Fruit fly (Drosophila melanogaster) whole organism, embryonic: ENCODE results near the gene CG14971.

Experiments
- Asciz ChIP-seq: fragments of 200-800 bp; sonication (Bioruptor generic); optimal IDR thresholded peaks from 2 replicates; lab custom pipeline; 2017; ENCODE audit warnings: missing biosample characterization, mild to moderate bottlenecking, missing genetic modification characterization, missing genetic modification reagents
- CG1024 ChIP-seq: fragments of 200-800 bp; sonication (Bioruptor generic); IDR thresholded peaks from 2 replicates; pipeline ENCODE4 v1.3.6; 2022; ENCODE audit warnings: missing biosample characterization, missing genetic modification characterization
- CG11093 ChIP-seq: fragments of 200-800 bp; sonication (Bioruptor generic); IDR thresholded peaks from 3 replicates; pipeline ENCODE4 v1.3.6; 2022; ENCODE audit warnings: missing biosample characterization, missing genetic modification characterization
- CG12104 ChIP-seq: fragments of 200-800 bp; sonication (Bioruptor generic); optimal IDR thresholded peaks from 3 replicates; lab custom pipeline; 2016; ENCODE audit warnings: missing biosample characterization, missing genetic modification characterization
- CG12299 ChIP-seq: fragments of 200-800 bp; sonication (Bioruptor generic); optimal IDR thresholded peaks from 2 replicates; lab custom pipeline; 2018; ENCODE audit warnings: missing biosample characterization, mild to moderate bottlenecking, missing genetic modification characterization
- CG1233 ChIP-seq: fragments of 200-800 bp; sonication (Bioruptor generic); optimal IDR thresholded peaks from 4 replicates; lab custom pipeline; 2018; ENCODE audit warnings: missing biosample characterization, mild to moderate bottlenecking, missing genetic modification characterization
- CG13123 ChIP-seq: fragments of 200-800 bp; sonication (Bioruptor generic); optimal IDR thresholded peaks from 2 replicates; lab custom pipeline; 2016; ENCODE audit warnings: missing biosample characterization, missing genetic modification characterization
- CG14667 ChIP-seq: fragments of 200-800 bp; sonication (Bioruptor generic); IDR thresholded peaks from 2 replicates; pipeline ENCODE4 v1.3.6; 2022; ENCODE audit warnings: missing biosample characterization, missing genetic modification characterization
- CG15011 ChIP-seq: fragments of 200-800 bp; sonication (Bioruptor generic); optimal IDR thresholded peaks from 3 replicates; lab custom pipeline; 2018; ENCODE audit warnings: missing biosample characterization, mild to moderate bottlenecking, missing genetic modification characterization
- CG16863 ChIP-seq: fragments of 200-800 bp; sonication (Bioruptor generic); optimal IDR thresholded peaks from 3 replicates; lab custom pipeline; 2016; ENCODE audit warnings: missing biosample characterization, missing genetic modification characterization
- CG30431 ChIP-seq: fragments of 200-800 bp; sonication (Bioruptor generic); optimal IDR thresholded peaks from 2 replicates; lab custom pipeline; 2017; ENCODE audit warnings: missing biosample characterization, missing genetic modification characterization
- CG32772 ChIP-seq: fragments of 200-800 bp; sonication (Bioruptor generic); IDR thresholded peaks from 2 replicates; pipeline ENCODE4 v1.3.6; 2022; ENCODE audit warnings: missing biosample characterization, missing genetic modification characterization
- CG7928 ChIP-seq: fragments of 200-800 bp; sonication (Bioruptor generic); optimal IDR thresholded peaks from 2 replicates; lab custom pipeline; 2017; ENCODE audit warnings: missing biosample characterization, mild to moderate bottlenecking, missing genetic modification characterization
- CG7963 ChIP-seq: fragments of 200-800 bp; sonication (Bioruptor generic); IDR thresholded peaks from 3 replicates; pipeline ENCODE4 v1.3.6; 2022; ENCODE audit warnings: missing biosample characterization, missing genetic modification characterization; ENCODE audit not compliant: partially characterized antibody
- CG8924 ChIP-seq: fragments of 200-800 bp; optimal IDR thresholded peaks from 3 replicates; lab custom pipeline; 2019; ENCODE audit warnings: missing biosample characterization, mild to moderate bottlenecking, missing genetic modification characterization, moderate library complexity
- CG9609 ChIP-seq: fragments of 200-800 bp; sonication (Bioruptor generic); optimal IDR thresholded peaks from 3 replicates; lab custom pipeline; 2016; ENCODE audit warnings: missing biosample characterization, missing genetic modification characterization
- CG9932 ChIP-seq: fragments of 200-800 bp; sonication (Bioruptor generic); IDR thresholded peaks from 2 replicates; pipeline ENCODE4 v1.3.6; 2022; ENCODE audit warnings: missing biosample characterization, missing genetic modification characterization
- CHES-1-like ChIP-seq: fragments of 200-800 bp; sonication (Bioruptor generic); optimal IDR thresholded peaks from 2 replicates; lab custom pipeline; 2016; ENCODE audit warnings: missing biosample characterization, missing genetic modification characterization
- CrebB ChIP-seq: fragments of 200-800 bp; sonication (Bioruptor generic); optimal IDR thresholded peaks from 3 replicates; lab custom pipeline; 2018; ENCODE audit warnings: missing biosample characterization, mild to moderate bottlenecking, missing genetic modification characterization
- Dad ChIP-seq: fragments of 200-800 bp; sonication (Bioruptor generic); optimal IDR thresholded peaks from 3 replicates; lab custom pipeline; 2016; ENCODE audit warnings: missing biosample characterization, missing genetic modification characterization
- Drgx ChIP-seq: fragments of 200-800 bp; sonication (Bioruptor generic); IDR thresholded peaks from 2 replicates; pipeline ENCODE4 v1.3.6; 2022; ENCODE audit warnings: missing biosample characterization, missing genetic modification characterization
- Elba2 ChIP-seq: fragments of 200-800 bp; sonication (Bioruptor generic); optimal IDR thresholded peaks from 3 replicates; lab custom pipeline; 2016; ENCODE audit warnings: missing biosample characterization, missing genetic modification characterization
- Lpt ChIP-seq: fragments of >200 bp; optimal IDR thresholded peaks from 2 replicates; lab custom pipeline; 2018; ENCODE audit warnings: missing biosample characterization, missing genetic modification characterization
- MBD-R2 ChIP-seq: fragments of 200-800 bp; sonication (Bioruptor generic); IDR thresholded peaks from 2 replicates; pipeline ENCODE4 v1.3.6; 2022; ENCODE audit warnings: missing biosample characterization, missing genetic modification characterization
- NC2α ChIP-seq: fragments of 200-800 bp; sonication (Bioruptor generic); optimal IDR thresholded peaks from 2 replicates; lab custom pipeline; 2016; ENCODE audit warnings: missing biosample characterization, missing genetic modification characterization
- Oaz ChIP-seq: fragments of 200-800 bp; sonication (Bioruptor generic); IDR thresholded peaks from 2 replicates; pipeline ENCODE4 v1.3.6; 2022; ENCODE audit warnings: missing biosample characterization, missing genetic modification characterization
- Usf ChIP-seq: fragments of 200-800 bp; sonication (Bioruptor generic); optimal IDR thresholded peaks from 2 replicates; lab custom pipeline; 2017; ENCODE audit warnings: missing genotype, missing biosample characterization, missing genetic modification characterization
- ac ChIP-seq: fragments of 200-800 bp; sonication (Bioruptor generic); optimal IDR thresholded peaks from 3 replicates; lab custom pipeline; 2017; ENCODE audit warnings: missing biosample characterization, mild to moderate bottlenecking, missing genetic modification characterization
- bowl ChIP-seq: fragments of 200-800 bp; sonication (Bioruptor generic); IDR thresholded peaks from 2 replicates; pipeline ENCODE4 v1.3.6; 2022; ENCODE audit warnings: missing biosample characterization, missing genetic modification characterization
- chif ChIP-seq, 2 experiments: fragments of 200-800 bp; sonication (Bioruptor generic); optimal IDR thresholded peaks; 3 replicates each; lab custom pipeline; 2016; ENCODE audit warnings: missing biosample characterization in 2 of 2, missing genetic modification characterization in 2 of 2
- crol ChIP-seq: fragments of 200-800 bp; sonication (Bioruptor generic); IDR thresholded peaks from 2 replicates; pipeline ENCODE4 v1.3.6; 2022; ENCODE audit warnings: missing biosample characterization, missing genetic modification characterization
- dati ChIP-seq: fragments of 200-800 bp; sonication (Bioruptor generic); IDR thresholded peaks from 2 replicates; pipeline ENCODE4 v1.3.6; 2022; ENCODE audit warnings: missing biosample characterization, missing genetic modification characterization
- emc ChIP-seq: fragments of 200-800 bp; sonication (Bioruptor generic); optimal IDR thresholded peaks from 2 replicates; lab custom pipeline; 2016; ENCODE audit warnings: missing biosample characterization, missing genetic modification characterization
- gcm ChIP-seq: fragments of 200-800 bp; sonication (Bioruptor generic); optimal IDR thresholded peaks from 2 replicates; lab custom pipeline; 2019; ENCODE audit warnings: missing biosample characterization, mild to moderate bottlenecking, missing genetic modification characterization, moderate library complexity
- gsb ChIP-seq: fragments of 200-800 bp; sonication (Bioruptor generic); IDR thresholded peaks from 2 replicates; pipeline ENCODE4 v1.3.6; 2022; ENCODE audit warnings: missing biosample characterization, missing genetic modification characterization
- gsb-n ChIP-seq: fragments of 200-800 bp; sonication (Bioruptor generic); optimal IDR thresholded peaks from 3 replicates; lab custom pipeline; 2018; ENCODE audit warnings: missing biosample characterization, mild to moderate bottlenecking, missing genetic modification characterization
- hb ChIP-seq: fragments of 200-800 bp; sonication (Bioruptor generic); IDR thresholded peaks from 3 replicates; pipeline ENCODE4 v1.3.6; 2022; ENCODE audit warnings: missing biosample characterization, missing genetic modification characterization; ENCODE audit not compliant: partially characterized antibody
- hth ChIP-seq: fragments of >200 bp; optimal IDR thresholded peaks from 2 replicates; lab custom pipeline; 2017; ENCODE audit warnings: inconsistent platforms
- inv ChIP-seq: fragments of 200-800 bp; sonication (Bioruptor generic); IDR thresholded peaks from 2 replicates; pipeline ENCODE4 v1.3.6; 2022; ENCODE audit warnings: missing biosample characterization, missing genetic modification characterization; ENCODE audit not compliant: partially characterized antibody
- lmd ChIP-seq: fragments of 200-800 bp; sonication (Bioruptor generic); IDR thresholded peaks from 2 replicates; pipeline ENCODE4 v1.3.6; 2022; ENCODE audit warnings: missing biosample characterization, missing genetic modification characterization
- lov ChIP-seq, 2 experiments: fragments of 200-800 bp in 1 of 2; fragments of >200 bp in 1 of 2; sonication (Bioruptor generic) in 1 of 2; IDR thresholded peaks in 1 of 2; optimal IDR thresholded peaks in 1 of 2; 2 replicates in 1 of 2; 3 replicates in 1 of 2; pipeline versions ENCODE4 v1.3.6 to Lab custom; 2017 to 2022; ENCODE audit warnings: missing biosample characterization in 1 of 2, missing genetic modification characterization in 1 of 2
- peb ChIP-seq: fragments of 200-800 bp; sonication (Bioruptor generic); IDR thresholded peaks from 2 replicates; pipeline ENCODE4 v1.3.6; 2022; ENCODE audit warnings: missing biosample characterization, missing genetic modification characterization
- pfk ChIP-seq: fragments of 200-800 bp; sonication (Bioruptor generic); optimal IDR thresholded peaks from 2 replicates; lab custom pipeline; 2018; ENCODE audit warnings: missing biosample characterization, mild to moderate bottlenecking, missing genetic modification characterization, moderate library complexity
- prd ChIP-seq, 3 experiments: fragments of >200 bp in 2 of 3; fragments of 200-800 bp in 1 of 3; sonication (Bioruptor generic) in 1 of 3; optimal IDR thresholded peaks in 2 of 3; IDR thresholded peaks in 1 of 3; 2 replicates in 2 of 3; 3 replicates in 1 of 3; pipeline versions ENCODE4 v1.3.6 to Lab custom; 2017 to 2022; ENCODE audit warnings: missing biosample characterization in 1 of 3, missing genetic modification characterization in 1 of 3
- ro ChIP-seq: fragments of 200-800 bp; sonication (Bioruptor generic); IDR thresholded peaks from 2 replicates; pipeline ENCODE4 v1.3.6; 2022; ENCODE audit warnings: missing biosample characterization, missing genetic modification characterization
- sc ChIP-seq, 3 experiments: fragments of >200 bp in 2 of 3; fragments of 200-800 bp in 1 of 3; sonication (Bioruptor generic) in 1 of 3; optimal IDR thresholded peaks; 2 replicates in 2 of 3; 3 replicates in 1 of 3; lab custom pipeline; 2017; ENCODE audit warnings: mild to moderate bottlenecking in 1 of 3, missing biosample characterization in 1 of 3, missing genetic modification characterization in 1 of 3, missing genetic modification reagents in 1 of 3
- sob ChIP-seq: fragments of 200-800 bp; sonication (Bioruptor generic); IDR thresholded peaks from 2 replicates; pipeline ENCODE4 v1.3.6; 2022; ENCODE audit warnings: missing biosample characterization, missing genetic modification characterization
- tx ChIP-seq: fragments of 200-800 bp; sonication (Bioruptor generic); optimal IDR thresholded peaks from 2 replicates; lab custom pipeline; 2016; ENCODE audit warnings: missing biosample characterization, missing genetic modification characterization
- zfh1 ChIP-seq: fragments of 200-800 bp; sonication (Bioruptor generic); IDR thresholded peaks from 3 replicates; pipeline ENCODE4 v1.3.6; 2022; ENCODE audit warnings: missing biosample characterization, missing genetic modification characterization

Gene CG14971

DNA sequence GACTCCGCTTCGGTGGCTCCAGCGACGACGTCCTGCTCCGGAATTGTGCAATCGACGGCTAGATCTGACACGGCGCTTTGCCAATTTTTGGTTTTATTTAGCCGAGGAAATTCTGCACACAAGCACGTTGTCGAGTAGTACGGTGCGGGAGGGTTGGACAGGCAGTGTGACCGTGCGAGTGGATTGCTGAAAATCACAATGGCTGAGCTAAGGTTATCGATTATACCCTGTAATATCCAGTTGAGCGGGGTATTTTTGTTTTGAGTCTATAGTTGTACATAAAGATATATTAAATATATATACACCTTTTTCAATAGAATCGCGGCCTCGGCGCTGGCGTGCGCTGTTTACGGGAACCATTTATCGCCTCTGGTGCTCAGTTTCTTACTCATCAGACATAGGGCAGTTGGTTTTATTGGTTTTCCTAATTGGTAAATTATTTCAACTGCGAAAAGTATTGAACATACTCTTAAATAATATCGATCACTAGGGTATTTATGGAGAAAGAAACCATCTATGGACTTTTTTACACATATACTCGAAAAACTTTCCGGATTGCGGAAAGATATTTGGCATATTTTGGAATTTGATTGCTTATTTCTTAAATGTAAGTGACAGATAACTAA lies 10.6 kb downstream of the CG14971 start, which contains the start of gene eIF5B (continued):
- TF ChIP-seq CG30431 (GFP tag; lab: Kevin White, UChicago) (peak; percentile 87), Oaz (GFP tag; lab: Robert Waterston, UW) (peak; percentile 79), MBD-R2 (GFP tag; lab: Robert Waterston, UW) (peak; percentile 73), Lpt (GFP tag; lab: Kevin White, UChicago) (no peak), emc (GFP tag; lab: Kevin White, UChicago) (no peak), gsb (GFP tag; lab: Robert Waterston, UW) (peak; percentile 70), Asciz (GFP tag; lab: Kevin White, UChicago) (peak; percentile 60), CG12104 (GFP tag; lab: Kevin White, UChicago) (peak; percentile 43), ro (GFP tag; lab: Robert Waterston, UW) (no peak; the same call in 1 of the 2 replicates), Elba2 (GFP tag; lab: Kevin White, UChicago) (peak; percentile 61), CG14667 (GFP tag; lab: Robert Waterston, UW) (peak; percentile 73), zfh1 (peak; percentile 87), lov (optimal IDR thresholded peaks at IDR 0.05; lab: Kevin White, UChicago) (no peak), lov (GFP tag; IDR thresholded peaks at IDR 0.05; lab: Robert Waterston, UW) (peak; percentile 70; the same call in 1 of the 3 replicates), Usf (GFP tag; lab: Kevin White, UChicago) (peak; percentile 78), CG1024 (GFP tag; lab: Robert Waterston, UW) (peak; percentile 52; the same call in 1 of the 2 replicates), CG32772 (GFP tag; lab: Robert Waterston, UW) (peak; percentile 89), peb (GFP tag; lab: Robert Waterston, UW) (peak; percentile 55; the same call in 1 of the 2 replicates), inv (GFP tag; lab: Robert Waterston, UW) (no peak), CG12299 (tag; lab: Kevin White, UChicago) (no peak), CG9932 (GFP tag; lab: Robert Waterston, UW) (peak; percentile 90), CG9609 (GFP tag; lab: Kevin White, UChicago) (peak; percentile 32), CG13123 (GFP tag; lab: Kevin White, UChicago) (peak; percentile 33), CrebB (tag; lab: Kevin White, UChicago) (peak; percentile 28), lmd (GFP tag; lab: Robert Waterston, UW) (peak; percentile 86), NC2α (GFP tag; lab: Kevin White, UChicago) (no peak), CG16863 (GFP tag; lab: Kevin White, UChicago) (peak; percentile 16), CG7928 (GFP tag; lab: Kevin White, UChicago) (peak; percentile 19), CG15011 (GFP tag; lab: Kevin White, UChicago) (peak; percentile 43), sc (optimal IDR thresholded peaks at IDR 0.05; lab: Kevin White, UChicago) (no peak), sc (GFP tag; optimal IDR thresholded peaks at IDR 0.05; lab: Kevin White, UChicago) (peak; percentile 69), dati (peak; percentile 56; the same call in 1 of the 2 replicates), CG7963 (GFP tag; lab: Robert Waterston, UW) (no peak), Drgx (GFP tag; lab: Robert Waterston, UW) (peak; percentile 76), gcm (GFP tag; lab: Kevin White, UChicago) (peak; percentile 60), CG1233 (GFP tag; lab: Kevin White, UChicago) (peak; percentile 79), CHES-1-like (peak; percentile 22), Dad (GFP tag; lab: Kevin White, UChicago) (peak; percentile 38), chif (GFP tag; optimal IDR thresholded peaks at IDR 0.05; lab: Kevin White, UChicago) (peak in 1 of 2 experiments; percentile 72), hth (lab: Kevin White, UChicago) (no peak), prd (optimal IDR thresholded peaks at IDR 0.05; lab: Kevin White, UChicago) (no peak), prd (GFP tag; IDR thresholded peaks at IDR 0.05; lab: Robert Waterston, UW) (peak; percentile 91), hb (GFP tag; lab: Robert Waterston, UW) (no peak), gsb-n (tag; lab: Kevin White, UChicago) (peak; percentile 61), CG11093 (GFP tag; lab: Robert Waterston, UW) (peak; percentile 82; the same call in 2 of the 3 replicates), bowl (GFP tag; lab: Robert Waterston, UW) (peak; percentile 61; the same call in 1 of the 2 replicates), tx (GFP tag; lab: Kevin White, UChicago) (no peak), pfk (GFP tag; lab: Kevin White, UChicago) (no peak), crol (GFP tag; lab: Robert Waterston, UW) (peak; percentile 92), ac (GFP tag; lab: Kevin White, UChicago) (no peak), sob (GFP tag; lab: Robert Waterston, UW) (peak; percentile 74; the same call in 1 of the 2 replicates), CG8924 (peak; percentile 84)
